Fruit fly (Drosophila melanogaster) whole organism, prepupa: ENCODE results near the gene PGS1.

Experiments used
- CG3919 ChIP-seq: fragments of 200-800 bp; sonication (Bioruptor generic); optimal IDR thresholded peaks from 3 replicates; lab custom pipeline; 2016; ENCODE audit warnings: missing biosample characterization, missing genetic modification characterization
- CG6163 ChIP-seq: fragments of 200-800 bp; sonication (Bioruptor generic); IDR thresholded peaks from 3 replicates; pipeline ENCODE4 v1.3.6; 2022; ENCODE audit warnings: missing biosample characterization, missing genetic modification characterization
- Ets96B ChIP-seq: fragments of 200-800 bp; optimal IDR thresholded peaks from 2 replicates; lab custom pipeline; 2019; ENCODE audit warnings: missing biosample characterization, mild to moderate bottlenecking, missing genetic modification characterization, moderate library complexity
- OdsH ChIP-seq: fragments of 200-800 bp; sonication (Bioruptor generic); optimal IDR thresholded peaks from 3 replicates; lab custom pipeline; 2016; ENCODE audit warnings: missing biosample characterization, missing genetic modification characterization
- net ChIP-seq: fragments of 200-800 bp; sonication (Bioruptor generic); optimal IDR thresholded peaks from 3 replicates; lab custom pipeline; 2016; ENCODE audit warnings: missing biosample characterization, missing genetic modification characterization

- TF ChIP-seq CG3919 (GFP tag; lab: Kevin White, UChicago), result no peak
- TF ChIP-seq CG6163 (GFP tag; lab: Robert Waterston, UW), result no peak
- no peak for TF ChIP-seq net
- no peak for TF ChIP-seq OdsH (GFP tag; lab: Kevin White, UChicago)
- TF ChIP-seq Ets96B (tag; lab: Kevin White, UChicago), result no peak
Measured at dm6 chr3R:18738086-18738485, 7.8 kb downstream of the PGS1 start.
